Worm (Caenorhabditis elegans) whole organism, L4 larva: ENCODE data around the gene C03C10.2.
A peak's percentile ranks its signal among the peaks of the same experiment; 100 is the strongest.

Source experiments
- D1046.2 ChIP-seq: fragments of 200-800 bp; sonication (Bioruptor generic); IDR thresholded peaks from 2 replicates; pipeline ENCODE4 v1.3.6; 2022; ENCODE audit warnings: missing genetic modification characterization, missing compliant biosample characterization
- F37D6.2 ChIP-seq: sonication (generic microtip); optimal IDR thresholded peaks from 2 replicates; lab custom pipeline; 2016; ENCODE audit warnings: mild to moderate bottlenecking, missing genetic modification characterization, missing compliant biosample characterization
- F49E8.2 ChIP-seq: sonication (generic microtip); optimal IDR thresholded peaks from 2 replicates; lab custom pipeline; 2016; ENCODE audit warnings: missing compliant biosample characterization, mild to moderate bottlenecking, missing genetic modification characterization, borderline replicate concordance
- Y48G9A.11 ChIP-seq: fragments of 200-800 bp; sonication (Bioruptor generic); IDR thresholded peaks from 2 replicates; pipeline ENCODE4 v1.3.6; 2022; ENCODE audit warnings: missing genetic modification reagents, missing genetic modification characterization, missing compliant biosample characterization
- Y5F2A.4 ChIP-seq: fragments of 200-800 bp; sonication (Bioruptor generic); optimal IDR thresholded peaks from 2 replicates; lab custom pipeline; 2018; ENCODE audit warnings: mild to moderate bottlenecking, missing genetic modification characterization, missing compliant biosample characterization
- ZK546.5 ChIP-seq, 2 experiments: sonication (generic microtip); optimal IDR thresholded peaks; 2 replicates each; lab custom pipeline; 2017; ENCODE audit warnings: missing biosample characterization in 2 of 2, missing genetic modification characterization in 2 of 2
- aha-1 ChIP-seq: fragments of 150-350 bp; peaks from one replicate; lab custom pipeline; 2014; ENCODE audit warnings: missing biosample characterization, missing genetic modification characterization
- ama-1 ChIP-seq: fragments of 150-350 bp; optimal IDR thresholded peaks from 2 replicates; lab custom pipeline; 2014; ENCODE audit warnings: inconsistent platforms, mixed read lengths
- ceh-32 ChIP-seq: sonication (generic microtip); optimal IDR thresholded peaks from 2 replicates; lab custom pipeline; 2016; ENCODE audit warnings: mild to moderate bottlenecking, missing genetic modification characterization, missing compliant biosample characterization; ENCODE audit not compliant: poor library complexity
- ceh-82 ChIP-seq: sonication (generic microtip); optimal IDR thresholded peaks from 2 replicates; lab custom pipeline; 2017; ENCODE audit warnings: missing biosample characterization, missing genetic modification characterization
- cey-2 ChIP-seq: sonication (generic microtip); optimal IDR thresholded peaks from 3 replicates; lab custom pipeline; 2017; ENCODE audit warnings: missing genetic modification characterization, mild to moderate bottlenecking, missing compliant biosample characterization, antibody characterized with exemption, borderline replicate concordance; ENCODE audit not compliant: insufficient read depth
- ctbp-1 ChIP-seq: fragments of 200-800 bp; sonication (Bioruptor generic); IDR thresholded peaks from 2 replicates; pipeline ENCODE4 v1.3.6; 2022; ENCODE audit warnings: missing genetic modification reagents, missing genetic modification characterization, missing compliant biosample characterization
- daf-19 ChIP-seq: fragments of 200-800 bp; sonication (Bioruptor generic); conservative IDR thresholded peaks from 2 replicates; pipeline ENCODE4 v1.3.6; 2022; ENCODE audit warnings: missing genetic modification characterization, missing compliant biosample characterization
- dmd-6 ChIP-seq: fragments of 200-800 bp; sonication (Bioruptor generic); IDR thresholded peaks from 2 replicates; pipeline ENCODE4 v1.3.6; 2022; ENCODE audit warnings: missing genetic modification reagents, missing genetic modification characterization, missing compliant biosample characterization
- dpl-1 ChIP-seq: fragments of 150-350 bp; optimal IDR thresholded peaks from 2 replicates; lab custom pipeline; 2014; ENCODE audit warnings: missing biosample characterization, missing genetic modification reagents, missing genetic modification characterization
- duxl-1 ChIP-seq: sonication (generic microtip); optimal IDR thresholded peaks from 2 replicates; lab custom pipeline; 2016; ENCODE audit warnings: mild to moderate bottlenecking, missing genetic modification characterization, moderate library complexity, missing compliant biosample characterization; ENCODE audit not compliant: poor library complexity
- dve-1 ChIP-seq: sonication (generic microtip); optimal IDR thresholded peaks from 2 replicates; lab custom pipeline; 2017; ENCODE audit warnings: antibody characterized with exemption, mild to moderate bottlenecking, missing genetic modification characterization, missing compliant biosample characterization; ENCODE audit not compliant: insufficient read depth
- egl-43 ChIP-seq: fragments of 200-800 bp; sonication (Bioruptor generic); IDR thresholded peaks from 2 replicates; pipeline ENCODE4 v1.3.6; 2022; ENCODE audit warnings: missing genetic modification reagents, missing genetic modification characterization, missing compliant biosample characterization
- fkh-10 ChIP-seq: fragments of 150-350 bp; optimal IDR thresholded peaks from 2 replicates; lab custom pipeline; 2014; ENCODE audit warnings: missing biosample characterization, missing genetic modification reagents, missing genetic modification characterization
- hif-1 ChIP-seq, 2 experiments: sonication (generic microtip); optimal IDR thresholded peaks; 2 replicates each; lab custom pipeline; 2016 to 2017; ENCODE audit warnings: missing compliant biosample characterization in 2 of 2, missing genetic modification characterization in 2 of 2, missing genetic modification reagents in 2 of 2, missing genotype in 2 of 2, mild to moderate bottlenecking in 1 of 2
- hlh-11 ChIP-seq: fragments of 200-800 bp; sonication (Bioruptor generic); optimal IDR thresholded peaks from 2 replicates; lab custom pipeline; 2018; ENCODE audit warnings: mild to moderate bottlenecking, missing genetic modification characterization, missing compliant biosample characterization
- hlh-30 ChIP-seq: sonication (generic microtip); optimal IDR thresholded peaks from 2 replicates; lab custom pipeline; 2017; ENCODE audit warnings: antibody characterized with exemption, mild to moderate bottlenecking, missing genetic modification characterization, missing compliant biosample characterization; ENCODE audit not compliant: insufficient read depth
- jun-1 ChIP-seq: fragments of 150-350 bp; optimal IDR thresholded peaks from 2 replicates; lab custom pipeline; 2014; ENCODE audit warnings: missing biosample characterization, missing genetic modification reagents, missing genetic modification characterization
- lim-7 ChIP-seq: fragments of 200-800 bp; sonication (Bioruptor generic); IDR thresholded peaks from 2 replicates; pipeline ENCODE4 v1.3.6; 2022; ENCODE audit warnings: missing genetic modification characterization, missing compliant biosample characterization
- lin-1 ChIP-seq: fragments of 200-800 bp; sonication (Bioruptor generic); IDR thresholded peaks from 2 replicates; pipeline ENCODE4 v1.3.6; 2022; ENCODE audit warnings: missing genetic modification reagents, missing genetic modification characterization, missing compliant biosample characterization
- lin-29 ChIP-seq: fragments of 200-800 bp; sonication (Bioruptor generic); IDR thresholded peaks from 2 replicates; pipeline ENCODE4 v1.3.6; 2022; ENCODE audit warnings: missing genetic modification reagents, missing genetic modification characterization, missing compliant biosample characterization
- lir-3 ChIP-seq: sonication (generic microtip); optimal IDR thresholded peaks from 2 replicates; lab custom pipeline; 2016; ENCODE audit warnings: mild to moderate bottlenecking, missing genetic modification characterization, missing compliant biosample characterization
- madf-5 ChIP-seq, 2 experiments: fragments of 200-800 bp; sonication (Bioruptor generic); IDR thresholded peaks; 2 replicates each; pipeline ENCODE4 v1.3.6; 2022; ENCODE audit warnings: missing compliant biosample characterization in 2 of 2, missing genetic modification characterization in 2 of 2
- madf-9 ChIP-seq: fragments of 200-800 bp; sonication (Bioruptor generic); conservative IDR thresholded peaks from 2 replicates; pipeline ENCODE4 v1.3.6; 2022; ENCODE audit warnings: missing genetic modification reagents, missing genetic modification characterization, missing compliant biosample characterization
- mdl-1 ChIP-seq, 2 experiments: fragments of 150-350 bp in 1 of 2; sonication (generic microtip) in 1 of 2; optimal IDR thresholded peaks; 2 replicates each; lab custom pipeline; 2014 to 2017; ENCODE audit warnings: missing biosample characterization in 2 of 2, missing genetic modification characterization in 2 of 2
- mdt-29 ChIP-seq: fragments of 200-800 bp; sonication (Bioruptor generic); IDR thresholded peaks from 2 replicates; pipeline ENCODE4 v1.3.6; 2022; ENCODE audit warnings: missing genetic modification reagents, missing genetic modification characterization, missing compliant biosample characterization
- mep-1 ChIP-seq: fragments of 150-350 bp; sonication (generic microtip); optimal IDR thresholded peaks from 3 replicates; lab custom pipeline; 2014; ENCODE audit warnings: missing biosample characterization, missing genetic modification characterization
- mes-2 ChIP-seq: sonication (generic microtip); optimal IDR thresholded peaks from 2 replicates; lab custom pipeline; 2016; ENCODE audit warnings: missing genotype, mild to moderate bottlenecking, missing genetic modification characterization, missing compliant biosample characterization; ENCODE audit not compliant: poor library complexity, severe bottlenecking
- mxl-3 ChIP-seq: fragments of 200-800 bp; sonication (Bioruptor generic); optimal IDR thresholded peaks from 2 replicates; lab custom pipeline; 2018; ENCODE audit warnings: mild to moderate bottlenecking, missing genetic modification characterization, missing compliant biosample characterization
- nhr-10 ChIP-seq: fragments of 150-350 bp; optimal IDR thresholded peaks from 2 replicates; lab custom pipeline; 2014; ENCODE audit warnings: missing biosample characterization, missing genetic modification characterization
- nhr-102 ChIP-seq: sonication (generic microtip); optimal IDR thresholded peaks from 2 replicates; lab custom pipeline; 2016; ENCODE audit warnings: mild to moderate bottlenecking, missing genetic modification characterization, moderate library complexity, missing compliant biosample characterization
- nhr-11 ChIP-seq: fragments of 150-350 bp; optimal IDR thresholded peaks from 2 replicates; lab custom pipeline; 2014; ENCODE audit warnings: missing biosample characterization, missing genetic modification characterization
- nhr-111 ChIP-seq: fragments of 200-800 bp; sonication (Bioruptor generic); optimal IDR thresholded peaks from 2 replicates; lab custom pipeline; 2018; ENCODE audit warnings: mild to moderate bottlenecking, missing genetic modification characterization, missing compliant biosample characterization
- nhr-25 ChIP-seq: sonication (generic microtip); optimal IDR thresholded peaks from 2 replicates; lab custom pipeline; 2017; ENCODE audit warnings: missing genetic modification characterization, mild to moderate bottlenecking, missing compliant biosample characterization, antibody characterized with exemption, moderate library complexity, borderline replicate concordance; ENCODE audit not compliant: insufficient read depth
- nhr-76 ChIP-seq: fragments of 150-350 bp; optimal IDR thresholded peaks from 2 replicates; lab custom pipeline; 2014; ENCODE audit warnings: missing biosample characterization, missing genetic modification characterization
- php-3 ChIP-seq: fragments of 200-800 bp; sonication (Bioruptor generic); IDR thresholded peaks from 2 replicates; pipeline ENCODE4 v1.3.6; 2022; ENCODE audit warnings: missing genetic modification reagents, missing genetic modification characterization, missing compliant biosample characterization
- rbr-2 ChIP-seq: sonication (generic microtip); optimal IDR thresholded peaks from 2 replicates; lab custom pipeline; 2016; ENCODE audit warnings: missing genotype, missing genetic modification characterization, missing compliant biosample characterization
- saeg-2 ChIP-seq: fragments of 200-800 bp; sonication (Bioruptor generic); IDR thresholded peaks from 2 replicates; pipeline ENCODE4 v1.3.6; 2022; ENCODE audit warnings: missing genetic modification reagents, missing genetic modification characterization, missing compliant biosample characterization
- spr-3 ChIP-seq: fragments of 200-800 bp; sonication (Bioruptor generic); optimal IDR thresholded peaks from 2 replicates; lab custom pipeline; 2018; ENCODE audit warnings: mild to moderate bottlenecking, missing genetic modification characterization, missing compliant biosample characterization
- tag-97 ChIP-seq: fragments of 200-800 bp; sonication (Bioruptor generic); IDR thresholded peaks from 2 replicates; pipeline ENCODE4 v1.3.6; 2022; ENCODE audit warnings: missing genetic modification characterization, missing compliant biosample characterization
- zag-1 ChIP-seq: fragments of 150-350 bp; optimal IDR thresholded peaks from 2 replicates; lab custom pipeline; 2014; ENCODE audit warnings: missing biosample characterization, missing genetic modification characterization
- zfp-2 ChIP-seq: sonication (generic microtip); optimal IDR thresholded peaks from 2 replicates; lab custom pipeline; 2016; ENCODE audit warnings: mild to moderate bottlenecking, missing genetic modification characterization, missing compliant biosample characterization
- zip-2 ChIP-seq: fragments of 150-350 bp; optimal IDR thresholded peaks from 2 replicates; lab custom pipeline; 2014; ENCODE audit warnings: missing biosample characterization, missing genetic modification characterization

C03C10.2 gene

ce11 chrIII:4088338-4088918 is 2.4 kb upstream of the C03C10.2 start (continued):
- TF ChIP-seq saeg-2 (no peak), ZK546.5 (tag; optimal IDR thresholded peaks at IDR 0.05; lab: Kevin White, UChicago) (no peak), spr-3 (GFP tag; lab: Kevin White, UChicago) (no peak), nhr-76 (no peak), F37D6.2 (tag; lab: Kevin White, UChicago) (no peak), nhr-102 (tag; lab: Kevin White, UChicago) (no peak), daf-19 (GFP tag; lab: Robert Waterston, UW) (no peak), php-3 (GFP tag; lab: Robert Waterston, UW) (0 out of 2 replicates have a peak, but pooled peaks have one; percentile 17), fkh-10 (GFP tag; lab: Kevin White, UChicago) (no peak), lin-29 (GFP tag; lab: Robert Waterston, UW) (no peak), nhr-10 (tag; lab: Kevin White, UChicago) (no peak), ama-1 (no peak), cey-2 (tag; lab: Kevin White, UChicago) (no peak), Y5F2A.4 (GFP tag; lab: Kevin White, UChicago) (no peak), dpl-1 (GFP tag; lab: Kevin White, UChicago) (no peak), Y48G9A.11 (GFP tag; lab: Robert Waterston, UW) (no peak), dmd-6 (GFP tag; lab: Robert Waterston, UW) (peak; percentile 26; the same call in 1 of the 2 replicates), hlh-30 (tag; lab: Kevin White, UChicago) (peak; percentile 35), mdt-29 (GFP tag; lab: Robert Waterston, UW) (no peak), nhr-11 (tag; lab: Kevin White, UChicago) (no peak), jun-1 (tag; lab: Kevin White, UChicago) (no peak), ceh-82 (tag; lab: Kevin White, UChicago) (no peak), ctbp-1 (GFP tag; lab: Robert Waterston, UW) (no peak), zfp-2 (tag; lab: Kevin White, UChicago) (no peak), hlh-11 (tag; lab: Kevin White, UChicago) (peak; percentile 25), mdl-1 (tag; optimal IDR thresholded peaks at IDR 0.05; lab: Kevin White, UChicago) (no peak), egl-43 (GFP tag; lab: Robert Waterston, UW) (no peak), lim-7 (GFP tag; lab: Robert Waterston, UW) (no peak), mep-1 (tag; lab: Kevin White, UChicago) (peak; percentile 17), nhr-111 (GFP tag; lab: Kevin White, UChicago) (no peak), lir-3 (no peak), mes-2 (no peak), dve-1 (peak; percentile 54), zag-1 (tag; lab: Kevin White, UChicago) (no peak), hif-1 (tag; optimal IDR thresholded peaks at IDR 0.05; lab: Kevin White, UChicago) (peak in 1 of 2 experiments; percentile 9), madf-5 (GFP tag; IDR thresholded peaks at IDR 0.05; lab: Robert Waterston, UW) (no peak), madf-9 (GFP tag; lab: Robert Waterston, UW) (no peak), aha-1 (no peak), nhr-25 (tag; lab: Kevin White, UChicago) (no peak), rbr-2 (tag; lab: Kevin White, UChicago) (peak; percentile 11), lin-1 (GFP tag; lab: Robert Waterston, UW) (no peak), mxl-3 (GFP tag; lab: Kevin White, UChicago) (no peak), zip-2 (tag; lab: Kevin White, UChicago) (no peak), tag-97 (GFP tag; lab: Robert Waterston, UW) (no peak), ceh-32 (tag; lab: Kevin White, UChicago) (no peak), duxl-1 (tag; lab: Kevin White, UChicago) (no peak), F49E8.2 (no peak), D1046.2 (GFP tag; lab: Robert Waterston, UW) (no peak)
